Fruit fly (Drosophila melanogaster) whole organism, embryonic: Measurements from ENCODE around the gene CG3777.

Experiments used
- Adf1 ChIP-seq: fragments of 200-800 bp; sonication (Bioruptor generic); IDR thresholded peaks from 2 replicates; pipeline ENCODE4 v1.3.6; 2022; ENCODE audit warnings: missing biosample characterization, missing genetic modification characterization
- Bgb ChIP-seq: fragments of 200-800 bp; sonication (Bioruptor generic); IDR thresholded peaks from 2 replicates; pipeline ENCODE4 v1.3.6; 2022; ENCODE audit warnings: missing biosample characterization, missing genetic modification characterization; ENCODE audit not compliant: partially characterized antibody
- CG10147 ChIP-seq: fragments of 200-800 bp; sonication (Bioruptor generic); optimal IDR thresholded peaks from 2 replicates; lab custom pipeline; 2019; ENCODE audit warnings: missing biosample characterization, mild to moderate bottlenecking, missing genetic modification characterization, moderate library complexity
- CG10366 ChIP-seq: fragments of 200-800 bp; sonication (Bioruptor generic); IDR thresholded peaks from 2 replicates; pipeline ENCODE4 v1.3.6; 2022; ENCODE audit warnings: missing biosample characterization, missing genetic modification characterization
- CG10431 ChIP-seq: fragments of 200-800 bp; sonication (Bioruptor generic); optimal IDR thresholded peaks from 3 replicates; lab custom pipeline; 2018; ENCODE audit warnings: missing biosample characterization, mild to moderate bottlenecking, missing genetic modification characterization
- CG12299 ChIP-seq: fragments of 200-800 bp; sonication (Bioruptor generic); optimal IDR thresholded peaks from 2 replicates; lab custom pipeline; 2018; ENCODE audit warnings: missing biosample characterization, mild to moderate bottlenecking, missing genetic modification characterization
- CG12659 ChIP-seq: fragments of 200-800 bp; sonication (Bioruptor generic); optimal IDR thresholded peaks from 3 replicates; lab custom pipeline; 2017; ENCODE audit warnings: mild to moderate bottlenecking, missing biosample characterization, missing genetic modification reagents, missing genetic modification characterization
- CG14441 ChIP-seq: fragments of 200-800 bp; sonication (Bioruptor generic); IDR thresholded peaks from 2 replicates; pipeline ENCODE4 v1.3.6; 2022; ENCODE audit warnings: missing biosample characterization, missing genetic modification characterization
- CG15073 ChIP-seq: fragments of 200-800 bp; sonication (Bioruptor generic); optimal IDR thresholded peaks from 2 replicates; lab custom pipeline; 2016; ENCODE audit warnings: missing biosample characterization, missing genetic modification characterization
- CG15514 ChIP-seq: fragments of 200-800 bp; sonication (Bioruptor generic); optimal IDR thresholded peaks from 3 replicates; lab custom pipeline; 2017; ENCODE audit warnings: missing biosample characterization, missing genetic modification characterization, mild to moderate bottlenecking, moderate library complexity, missing genetic modification reagents
- CG17829 ChIP-seq: fragments of 200-800 bp; optimal IDR thresholded peaks from 2 replicates; lab custom pipeline; 2019; ENCODE audit warnings: missing biosample characterization, mild to moderate bottlenecking, missing genetic modification characterization, moderate library complexity
- CG2129 ChIP-seq: fragments of 200-800 bp; sonication (Bioruptor generic); IDR thresholded peaks from 2 replicates; pipeline ENCODE4 v1.3.6; 2022; ENCODE audit warnings: missing biosample characterization, missing genetic modification characterization; ENCODE audit not compliant: partially characterized antibody
- CG3995 ChIP-seq: fragments of 200-800 bp; sonication (Bioruptor generic); optimal IDR thresholded peaks from 3 replicates; lab custom pipeline; 2016; ENCODE audit warnings: missing biosample characterization, missing genetic modification characterization
- CG5245 ChIP-seq: fragments of 200-800 bp; sonication (Bioruptor generic); optimal IDR thresholded peaks from 3 replicates; lab custom pipeline; 2016; ENCODE audit warnings: missing biosample characterization, missing genetic modification characterization
- CG7839 ChIP-seq: fragments of 200-800 bp; sonication (Bioruptor generic); optimal IDR thresholded peaks from 3 replicates; lab custom pipeline; 2018; ENCODE audit warnings: missing biosample characterization, mild to moderate bottlenecking, missing genetic modification characterization, moderate library complexity
- CG7963 ChIP-seq: fragments of 200-800 bp; sonication (Bioruptor generic); IDR thresholded peaks from 3 replicates; pipeline ENCODE4 v1.3.6; 2022; ENCODE audit warnings: missing biosample characterization, missing genetic modification characterization; ENCODE audit not compliant: partially characterized antibody
- CG8290 ChIP-seq, 3 experiments: fragments of 200-800 bp; sonication (Bioruptor generic); optimal IDR thresholded peaks; 2 replicates each; lab custom pipeline; 2016 to 2019; ENCODE audit warnings: missing biosample characterization in 3 of 3, missing genetic modification characterization in 3 of 3, mild to moderate bottlenecking in 2 of 3, moderate library complexity in 1 of 3
- CG8359 ChIP-seq: fragments of 200-800 bp; sonication (Bioruptor generic); optimal IDR thresholded peaks from 2 replicates; lab custom pipeline; 2017; ENCODE audit warnings: missing biosample characterization, mild to moderate bottlenecking, missing genetic modification characterization, borderline replicate concordance
- CG9797 ChIP-seq: fragments of 200-800 bp; sonication (Bioruptor generic); optimal IDR thresholded peaks from 3 replicates; lab custom pipeline; 2018; ENCODE audit warnings: missing biosample characterization, mild to moderate bottlenecking, missing genetic modification characterization
- CTCF ChIP-seq: fragments of 200-800 bp; sonication (Bioruptor generic); optimal IDR thresholded peaks from 2 replicates; lab custom pipeline; 2017; ENCODE audit warnings: missing biosample characterization, mild to moderate bottlenecking, missing genetic modification characterization, moderate library complexity
- Ets65A ChIP-seq: fragments of 200-800 bp; sonication (Bioruptor generic); peaks from one replicate; lab custom pipeline; 2016; ENCODE audit warnings: missing biosample characterization, missing genetic modification characterization
- HmgZ ChIP-seq: fragments of 200-800 bp; sonication (Bioruptor generic); optimal IDR thresholded peaks from 2 replicates; lab custom pipeline; 2018; ENCODE audit warnings: missing biosample characterization, mild to moderate bottlenecking, missing genetic modification characterization
- Hmr ChIP-seq: fragments of 200-800 bp; sonication (Bioruptor generic); optimal IDR thresholded peaks from 3 replicates; lab custom pipeline; 2017; ENCODE audit warnings: mild to moderate bottlenecking, missing biosample characterization, missing genetic modification reagents, missing genetic modification characterization
- Myb ChIP-seq: fragments of 200-800 bp; sonication (Bioruptor generic); optimal IDR thresholded peaks from 2 replicates; lab custom pipeline; 2016; ENCODE audit warnings: missing biosample characterization, missing genetic modification characterization
- NFAT ChIP-seq: fragments of 200-800 bp; sonication (Bioruptor generic); IDR thresholded peaks from 2 replicates; pipeline ENCODE4 v1.3.6; 2022; ENCODE audit warnings: missing biosample characterization, missing genetic modification characterization
- Rx ChIP-seq: fragments of 200-800 bp; sonication (Bioruptor generic); IDR thresholded peaks from 2 replicates; pipeline ENCODE4 v1.3.6; 2022; ENCODE audit warnings: missing biosample characterization, missing genetic modification characterization
- Scr ChIP-seq: fragments of 200-800 bp; sonication (Bioruptor generic); IDR thresholded peaks from 2 replicates; pipeline ENCODE4 v1.3.6; 2022; ENCODE audit warnings: missing biosample characterization, missing genetic modification characterization; ENCODE audit not compliant: partially characterized antibody
- Spps ChIP-seq: fragments of 200-800 bp; sonication (Bioruptor generic); optimal IDR thresholded peaks from 2 replicates; lab custom pipeline; 2018; ENCODE audit warnings: missing biosample characterization, mild to moderate bottlenecking, missing genetic modification characterization
- Ssrp ChIP-seq: fragments of 200-800 bp; sonication (Bioruptor generic); optimal IDR thresholded peaks from 2 replicates; lab custom pipeline; 2018; ENCODE audit warnings: missing biosample characterization, mild to moderate bottlenecking, missing genetic modification characterization, moderate library complexity
- YL-1 ChIP-seq: fragments of 200-800 bp; sonication (Bioruptor generic); optimal IDR thresholded peaks from 3 replicates; lab custom pipeline; 2017; ENCODE audit warnings: missing biosample characterization, mild to moderate bottlenecking, missing genetic modification characterization
- abd-A ChIP-seq: fragments of 200-800 bp; sonication (Bioruptor generic); optimal IDR thresholded peaks from 3 replicates; lab custom pipeline; 2019; ENCODE audit warnings: missing biosample characterization, mild to moderate bottlenecking, missing genetic modification characterization, moderate library complexity
- ash1 ChIP-seq: fragments of 200-800 bp; sonication (Bioruptor generic); optimal IDR thresholded peaks from 2 replicates; lab custom pipeline; 2018; ENCODE audit warnings: missing biosample characterization, mild to moderate bottlenecking, missing genetic modification characterization
- ato ChIP-seq: fragments of 200-800 bp; sonication (Bioruptor generic); IDR thresholded peaks from 2 replicates; pipeline ENCODE4 v1.3.6; 2022; ENCODE audit warnings: missing biosample characterization, missing genetic modification characterization; ENCODE audit not compliant: partially characterized antibody
- dm ChIP-seq: fragments of 200-800 bp; sonication (Bioruptor generic); optimal IDR thresholded peaks from 3 replicates; lab custom pipeline; 2016; ENCODE audit warnings: missing biosample characterization, missing genetic modification characterization
- gro ChIP-seq: fragments of 200-800 bp; sonication (Bioruptor generic); optimal IDR thresholded peaks from 2 replicates; lab custom pipeline; 2016; ENCODE audit warnings: missing biosample characterization, missing genetic modification characterization
- gsb ChIP-seq: fragments of 200-800 bp; sonication (Bioruptor generic); IDR thresholded peaks from 2 replicates; pipeline ENCODE4 v1.3.6; 2022; ENCODE audit warnings: missing biosample characterization, missing genetic modification characterization
- hb ChIP-seq: fragments of 200-800 bp; sonication (Bioruptor generic); IDR thresholded peaks from 3 replicates; pipeline ENCODE4 v1.3.6; 2022; ENCODE audit warnings: missing biosample characterization, missing genetic modification characterization; ENCODE audit not compliant: partially characterized antibody
- hbn ChIP-seq: fragments of 200-800 bp; sonication (Bioruptor generic); IDR thresholded peaks from 2 replicates; pipeline ENCODE4 v1.3.6; 2022; ENCODE audit warnings: missing biosample characterization, missing genetic modification characterization; ENCODE audit not compliant: partially characterized antibody
- lab ChIP-seq: fragments of 200-800 bp; sonication (Bioruptor generic); optimal IDR thresholded peaks from 3 replicates; lab custom pipeline; 2017; ENCODE audit warnings: missing biosample characterization, missing genetic modification characterization, mild to moderate bottlenecking, moderate library complexity, missing genetic modification reagents
- mld ChIP-seq: fragments of 200-800 bp; sonication (Bioruptor generic); IDR thresholded peaks from 3 replicates; pipeline ENCODE4 v1.3.6; 2022; ENCODE audit warnings: missing biosample characterization, missing genetic modification characterization; ENCODE audit not compliant: partially characterized antibody
- nerfin-1 ChIP-seq: fragments of 200-800 bp; sonication (Bioruptor generic); optimal IDR thresholded peaks from 3 replicates; lab custom pipeline; 2019; ENCODE audit warnings: missing biosample characterization, mild to moderate bottlenecking, missing genetic modification characterization, moderate library complexity
- p53 ChIP-seq: fragments of 200-800 bp; sonication (Bioruptor generic); optimal IDR thresholded peaks from 2 replicates; lab custom pipeline; 2016; ENCODE audit warnings: missing biosample characterization, missing genetic modification characterization
- sna ChIP-seq: fragments of 200-800 bp; sonication (Bioruptor generic); IDR thresholded peaks from 2 replicates; pipeline ENCODE4 v1.3.6; 2022; ENCODE audit warnings: missing biosample characterization, missing genetic modification characterization; ENCODE audit not compliant: partially characterized antibody
- sug ChIP-seq: fragments of 200-800 bp; optimal IDR thresholded peaks from 2 replicates; lab custom pipeline; 2019; ENCODE audit warnings: missing biosample characterization, mild to moderate bottlenecking, missing genetic modification characterization, moderate library complexity
- tna ChIP-seq: fragments of 200-800 bp; sonication (Bioruptor generic); IDR thresholded peaks from 2 replicates; pipeline ENCODE4 v1.3.6; 2022; ENCODE audit warnings: missing biosample characterization, missing genetic modification characterization; ENCODE audit not compliant: partially characterized antibody
- trem ChIP-seq: fragments of 200-800 bp; optimal IDR thresholded peaks from 3 replicates; lab custom pipeline; 2019; ENCODE audit warnings: missing biosample characterization, mild to moderate bottlenecking, missing genetic modification characterization, moderate library complexity
- ttk ChIP-seq: fragments of 200-800 bp; sonication (Bioruptor generic); IDR thresholded peaks from 2 replicates; pipeline ENCODE4 v2.1.2; 2022; ENCODE audit warnings: missing biosample characterization, missing genetic modification characterization
- wek ChIP-seq: fragments of 200-800 bp; sonication (Bioruptor generic); optimal IDR thresholded peaks from 3 replicates; lab custom pipeline; 2018; ENCODE audit warnings: missing biosample characterization, mild to moderate bottlenecking, missing genetic modification characterization, moderate library complexity

The CG3777 gene

dm6 chrX:279097-279727, at the start of gene CG3777, which contains the start of gene ewg:
TSS of gene CG3777 (plus strand) at chrX:279703.
TSS of gene ewg (minus strand) at chrX:279718.
- no peak for TF ChIP-seq abd-A (tag; lab: Kevin White, UChicago)
- TF ChIP-seq wek (GFP tag; lab: Kevin White, UChicago), result peak; percentile 7
- no peak for TF ChIP-seq ash1 (GFP tag; lab: Kevin White, UChicago)
- TF ChIP-seq CG3995 (GFP tag; lab: Kevin White, UChicago), result peak; percentile 54
- peak; percentile 85 for TF ChIP-seq CG2129 (GFP tag; lab: Robert Waterston, UW)
- peak; percentile 35 for TF ChIP-seq Hmr (GFP tag; lab: Kevin White, UChicago)
- peak; percentile 90 for TF ChIP-seq hbn
- TF ChIP-seq CG8359 (GFP tag; lab: Kevin White, UChicago), result no peak
- peak; percentile 4 for TF ChIP-seq CG7839
- peak; percentile 74 for TF ChIP-seq Ets65A
- no peak for TF ChIP-seq nerfin-1
- TF ChIP-seq p53 (GFP tag; lab: Kevin White, UChicago), result peak; percentile 26
- no peak for TF ChIP-seq CG5245 (GFP tag; lab: Kevin White, UChicago)
- TF ChIP-seq HmgZ, result peak; percentile 66
- TF ChIP-seq CG14441, result no peak
- peak; percentile 70 for TF ChIP-seq CTCF (GFP tag; lab: Kevin White, UChicago)
- no peak for TF ChIP-seq Spps (tag; lab: Kevin White, UChicago)
- TF ChIP-seq ttk (GFP tag; lab: Robert Waterston, UW), result no peak
- peak; percentile 58 for TF ChIP-seq CG15514 (GFP tag; lab: Kevin White, UChicago)
- TF ChIP-seq CG9797 (GFP tag; lab: Kevin White, UChicago), result peak; percentile 93
- TF ChIP-seq CG10366 (GFP tag; lab: Robert Waterston, UW), result no peak
- TF ChIP-seq mld (GFP tag; lab: Robert Waterston, UW), result peak; percentile 98
- TF ChIP-seq Rx (GFP tag; lab: Robert Waterston, UW), result no peak
- TF ChIP-seq Myb (GFP tag; lab: Kevin White, UChicago), result peak; percentile 63
- peak; percentile 96 for TF ChIP-seq hb
- peak; percentile 97 for TF ChIP-seq ato (GFP tag; lab: Robert Waterston, UW)
- no peak for TF ChIP-seq gsb
- TF ChIP-seq Adf1 (GFP tag; lab: Robert Waterston, UW), result peak; percentile 8; the same call in 1 of the 2 replicates
- peak; percentile 93 for TF ChIP-seq Scr
- TF ChIP-seq NFAT (GFP tag; lab: Robert Waterston, UW), result no peak
- TF ChIP-seq Bgb, result peak; percentile 99
- peak; percentile 72 for TF ChIP-seq trem
- TF ChIP-seq CG10431 (GFP tag; lab: Kevin White, UChicago), result peak; percentile 96
- TF ChIP-seq sug, result peak; percentile 21
- peak; percentile 70 for TF ChIP-seq CG12659
- TF ChIP-seq CG15073 (GFP tag; lab: Kevin White, UChicago), result no peak
- TF ChIP-seq dm (GFP tag; lab: Kevin White, UChicago), result peak; percentile 37
- peak; percentile 28 for TF ChIP-seq CG17829 (tag; lab: Kevin White, UChicago)
- peak; percentile 95 for TF ChIP-seq CG7963
- peak; percentile 22 for TF ChIP-seq YL-1 (GFP tag; lab: Kevin White, UChicago)
- no peak for TF ChIP-seq Ssrp (tag; lab: Kevin White, UChicago)
- TF ChIP-seq sna (GFP tag; lab: Robert Waterston, UW), result peak; percentile 96
- TF ChIP-seq tna (GFP tag; lab: Robert Waterston, UW), result peak; percentile 93
- no peak for TF ChIP-seq CG10147 (GFP tag; lab: Kevin White, UChicago)
- no peak for TF ChIP-seq lab (GFP tag; lab: Kevin White, UChicago)
- TF ChIP-seq CG12299 (tag; lab: Kevin White, UChicago), result peak; percentile 23
- TF ChIP-seq CG8290 (GFP tag; optimal IDR thresholded peaks at IDR 0.05; lab: Kevin White, UChicago), result peak; percentile 64
- TF ChIP-seq CG8290 (tag; optimal IDR thresholded peaks at IDR 0.05; lab: Kevin White, UChicago), result peak in 1 of 2 experiments; percentile 72
- peak; percentile 22 for TF ChIP-seq gro (GFP tag; lab: Kevin White, UChicago)
